Worm (Caenorhabditis elegans) whole organism, L1 larva: ENCODE results near the gene sri-48.

Experiments used
- aha-1 ChIP-seq: fragments of 150-350 bp; optimal IDR thresholded peaks from 2 replicates; lab custom pipeline; 2014; ENCODE audit warnings: missing biosample characterization, missing genetic modification characterization
- aly-2 ChIP-seq: fragments of 150-350 bp; optimal IDR thresholded peaks from 2 replicates; lab custom pipeline; 2014; ENCODE audit warnings: missing biosample characterization, missing genetic modification characterization
- ama-1 ChIP-seq: fragments of 150-350 bp; optimal IDR thresholded peaks from 2 replicates; lab custom pipeline; 2014
- elt-2 ChIP-seq: sonication (generic microtip); optimal IDR thresholded peaks from 2 replicates; lab custom pipeline; 2016; ENCODE audit warnings: missing genetic modification characterization, mild to moderate bottlenecking, inconsistent platforms, missing compliant biosample characterization, missing genetic modification reagents
- elt-3 ChIP-seq, 6 experiments: fragments of 150-350 bp in 1 of 6; sonication (generic microtip); optimal IDR thresholded peaks; 2 replicates each; lab custom pipeline; 2017 to 2018; ENCODE audit warnings: missing biosample characterization in 6 of 6, missing genetic modification characterization in 6 of 6, inconsistent platforms in 1 of 6
- hlh-4 ChIP-seq: sonication (generic microtip); optimal IDR thresholded peaks from 2 replicates; lab custom pipeline; 2016; ENCODE audit warnings: mild to moderate bottlenecking, missing genetic modification characterization, missing compliant biosample characterization
- irx-1 ChIP-seq: sonication (generic microtip); optimal IDR thresholded peaks from 2 replicates; lab custom pipeline; 2016; ENCODE audit warnings: missing genetic modification characterization, missing compliant biosample characterization
- lin-15B ChIP-seq: fragments of 150-350 bp; sonication (generic microtip); optimal IDR thresholded peaks from 3 replicates; lab custom pipeline; 2014; ENCODE audit warnings: missing biosample characterization, missing genetic modification characterization
- lsy-2 ChIP-seq, 2 experiments: fragments of 150-350 bp; optimal IDR thresholded peaks; 2 replicates each; lab custom pipeline; 2014; ENCODE audit warnings: missing biosample characterization in 2 of 2, missing genetic modification characterization in 2 of 2
- nhr-28 ChIP-seq: fragments of 150-350 bp; optimal IDR thresholded peaks from 2 replicates; lab custom pipeline; 2014; ENCODE audit warnings: missing biosample characterization, missing genetic modification characterization
- nhr-77 ChIP-seq: fragments of 150-350 bp; optimal IDR thresholded peaks from 2 replicates; lab custom pipeline; 2014; ENCODE audit warnings: missing biosample characterization, missing genetic modification characterization
- unc-130 ChIP-seq: fragments of 150-350 bp; optimal IDR thresholded peaks from 2 replicates; lab custom pipeline; 2017; ENCODE audit warnings: missing biosample characterization, missing genetic modification characterization, inconsistent platforms
- unc-62 ChIP-seq: fragments of 150-350 bp; optimal IDR thresholded peaks from 2 replicates; lab custom pipeline; 2014; ENCODE audit warnings: missing biosample characterization, missing genetic modification reagents, missing genetic modification characterization
- ztf-11 ChIP-seq, 2 experiments: sonication (generic microtip); optimal IDR thresholded peaks; 2 replicates each; lab custom pipeline; 2016 to 2017; ENCODE audit warnings: missing genetic modification characterization in 2 of 2, missing biosample characterization in 1 of 2, missing compliant biosample characterization in 1 of 2

DNA sequence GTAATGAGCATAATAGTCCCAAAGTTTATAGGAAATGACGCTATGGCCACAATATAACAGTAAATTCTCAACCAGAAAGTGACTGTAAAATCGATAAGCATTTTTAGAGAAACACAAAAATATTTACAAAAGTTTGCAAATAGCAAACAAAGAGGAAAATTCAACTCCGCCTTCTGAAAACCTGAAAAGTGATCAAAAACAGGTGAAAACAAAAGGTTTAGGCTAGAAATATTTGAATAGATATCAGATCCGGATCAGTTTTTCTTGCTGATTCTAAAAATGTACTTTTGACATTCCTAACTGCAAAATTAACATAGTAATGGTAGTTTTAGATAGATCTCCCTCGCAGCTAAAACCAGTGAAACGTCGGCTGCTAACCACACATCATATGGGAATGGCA lies 2.1 kb downstream of the sri-48 start, which contains the start of gene sri-51:
- no peak for TF ChIP-seq nhr-77 (tag; lab: Kevin White, UChicago)
- no peak for TF ChIP-seq ama-1 (lab: Kevin White, UChicago)
- no peak for TF ChIP-seq nhr-28 (tag; lab: Kevin White, UChicago)
- no peak for TF ChIP-seq unc-130 (tag; lab: Kevin White, UChicago)
- no peak for TF ChIP-seq lin-15B
- TF ChIP-seq hlh-4 (tag; lab: Kevin White, UChicago): no peak
- no peak for TF ChIP-seq aha-1 (tag; lab: Kevin White, UChicago)
- no peak for TF ChIP-seq unc-62 (GFP tag; lab: Kevin White, UChicago)
- TF ChIP-seq elt-2 (tag; lab: Kevin White, UChicago): no peak
- TF ChIP-seq ztf-11 (tag; optimal IDR thresholded peaks at IDR 0.05; lab: Kevin White, UChicago): no peak
- no peak for TF ChIP-seq aly-2
- no peak for TF ChIP-seq lsy-2 (tag; optimal IDR thresholded peaks at IDR 0.05; lab: Kevin White, UChicago)
- TF ChIP-seq elt-3 (tag; optimal IDR thresholded peaks at IDR 0.05; lab: Kevin White, UChicago): no peak
- TF ChIP-seq irx-1 (tag; lab: Kevin White, UChicago): no peak
